Worm (Caenorhabditis elegans): Measurements from ENCODE around the gene K08B12.1.
A peak's percentile ranks its signal among the peaks of the same experiment; 100 is the strongest.

Gene K08B12.1

DNA sequence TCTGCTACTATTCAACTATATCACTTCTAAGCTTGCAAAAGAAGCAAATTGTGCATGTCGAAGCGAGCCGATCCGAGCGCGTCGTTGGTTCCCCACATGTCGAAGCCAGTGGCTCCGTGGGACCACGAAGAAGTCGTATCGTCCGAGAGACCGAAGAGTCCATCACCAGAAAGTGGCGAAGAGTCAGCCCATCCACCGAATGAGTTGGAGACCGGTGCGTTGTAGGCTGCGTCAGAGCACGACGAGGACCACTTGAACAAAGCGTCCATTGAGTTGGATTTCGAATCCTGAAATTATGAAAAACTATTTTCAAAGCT lies 35.2 kb upstream of the K08B12.1 start:
- TF ChIP-seq dao-5 (tag; optimal IDR thresholded peaks at IDR 0.05) = no peak

DNA sequence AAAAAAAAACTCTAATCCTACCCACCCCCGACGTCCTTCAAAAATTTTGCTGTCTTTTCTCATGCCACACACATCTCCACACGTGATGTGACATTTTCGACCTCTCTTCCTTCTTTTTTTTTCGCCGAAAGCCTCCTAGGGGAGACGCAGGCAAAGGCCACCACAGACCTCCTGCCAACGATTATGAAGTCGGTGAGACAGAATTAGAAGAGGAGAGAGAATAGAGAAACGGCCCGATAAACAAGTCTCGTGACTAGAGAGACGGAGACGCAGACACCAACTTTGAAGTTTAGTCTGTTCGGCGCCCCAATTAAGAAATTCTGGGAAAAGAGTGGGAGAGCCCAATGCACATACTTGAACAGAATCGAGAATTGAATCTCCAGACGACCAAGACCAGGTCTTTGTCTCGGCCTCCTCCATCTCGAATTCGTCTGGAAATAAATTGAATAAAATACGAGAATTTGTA lies 34.6 kb upstream of the K08B12.1 start:
- TF ChIP-seq him-1 (tag; optimal IDR thresholded peaks at IDR 0.05) = peak; percentile 94
- no peak for TF ChIP-seq dao-5 (tag; optimal IDR thresholded peaks at IDR 0.05)
- peak; percentile 54 for TF ChIP-seq W03F9.2 (tag; optimal IDR thresholded peaks at IDR 0.05)

DNA sequence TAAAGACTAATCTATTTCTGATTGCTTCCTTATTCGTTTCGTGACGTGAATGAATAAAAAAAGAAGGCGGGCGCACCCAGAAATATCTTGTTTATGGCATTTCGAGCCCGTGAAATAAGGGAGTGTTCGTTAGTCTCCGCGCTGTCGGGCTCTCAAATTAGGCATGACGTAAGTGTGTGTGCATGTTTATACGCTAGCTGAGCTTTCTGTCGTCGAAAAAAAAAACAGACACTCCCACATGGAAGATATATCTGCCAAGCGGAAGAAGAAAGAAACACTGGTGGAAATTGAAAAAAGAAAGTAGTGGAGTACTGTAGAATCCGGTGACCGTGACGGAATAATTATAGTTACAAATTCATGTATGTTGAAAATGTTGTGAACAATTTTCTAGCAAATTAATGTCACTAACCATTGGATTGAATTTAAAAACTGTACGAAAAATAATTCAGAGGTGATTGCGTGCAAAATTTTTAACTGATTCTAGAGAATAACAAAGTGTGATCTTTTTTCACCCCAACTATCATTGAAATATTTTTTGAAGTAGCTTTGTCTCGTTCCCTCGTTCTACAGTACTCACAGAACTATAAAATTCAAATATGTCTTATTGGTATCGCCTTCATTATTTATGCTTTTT lies 34.1 kb upstream of the K08B12.1 start:
- TF ChIP-seq him-1 (tag; optimal IDR thresholded peaks at IDR 0.05) = no peak
- TF ChIP-seq W03F9.2 (tag; optimal IDR thresholded peaks at IDR 0.05) = no peak
- TF ChIP-seq dao-5 (tag; optimal IDR thresholded peaks at IDR 0.05) = no peak

DNA sequence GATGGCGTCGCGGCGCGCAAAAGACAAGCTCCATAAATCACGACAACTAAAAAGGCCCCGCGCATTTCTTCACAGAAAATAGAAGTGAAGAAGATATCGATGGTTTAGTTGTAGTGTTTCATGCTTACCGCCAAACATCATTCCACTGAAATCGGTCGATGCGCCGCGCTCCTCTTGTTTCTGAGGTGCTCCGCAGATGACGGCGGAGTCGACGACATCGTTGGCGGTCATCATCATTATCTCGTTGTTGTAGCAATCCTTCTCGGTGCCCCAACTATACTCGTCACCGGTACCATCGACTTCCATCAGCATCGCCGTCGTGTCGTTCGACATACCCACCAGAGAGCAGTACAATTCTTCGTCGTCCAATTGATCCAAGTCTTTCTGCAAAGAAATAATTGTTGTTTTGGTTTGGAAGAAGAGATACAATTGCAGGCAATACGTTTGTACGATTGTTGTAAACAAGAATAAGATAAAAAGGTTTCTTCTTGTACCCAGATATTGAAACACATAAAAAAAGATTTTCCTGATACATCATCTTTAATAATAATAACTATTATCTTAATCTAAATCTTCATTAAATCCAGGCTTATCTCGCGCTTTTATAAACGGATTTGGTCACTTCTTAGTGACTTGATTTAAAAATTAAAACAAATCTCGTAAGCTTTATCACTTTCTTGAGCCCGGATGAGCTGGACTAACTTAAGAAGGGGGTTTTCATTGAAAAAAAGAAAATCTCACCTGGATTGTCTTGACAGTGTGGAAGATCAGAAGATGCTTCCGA lies 33.2 kb upstream of the K08B12.1 start:
- TF ChIP-seq him-1 (tag; optimal IDR thresholded peaks at IDR 0.05) = no peak
- TF ChIP-seq W03F9.2 (tag; optimal IDR thresholded peaks at IDR 0.05) = no peak
- TF ChIP-seq dao-5 (tag; optimal IDR thresholded peaks at IDR 0.05) = no peak

DNA sequence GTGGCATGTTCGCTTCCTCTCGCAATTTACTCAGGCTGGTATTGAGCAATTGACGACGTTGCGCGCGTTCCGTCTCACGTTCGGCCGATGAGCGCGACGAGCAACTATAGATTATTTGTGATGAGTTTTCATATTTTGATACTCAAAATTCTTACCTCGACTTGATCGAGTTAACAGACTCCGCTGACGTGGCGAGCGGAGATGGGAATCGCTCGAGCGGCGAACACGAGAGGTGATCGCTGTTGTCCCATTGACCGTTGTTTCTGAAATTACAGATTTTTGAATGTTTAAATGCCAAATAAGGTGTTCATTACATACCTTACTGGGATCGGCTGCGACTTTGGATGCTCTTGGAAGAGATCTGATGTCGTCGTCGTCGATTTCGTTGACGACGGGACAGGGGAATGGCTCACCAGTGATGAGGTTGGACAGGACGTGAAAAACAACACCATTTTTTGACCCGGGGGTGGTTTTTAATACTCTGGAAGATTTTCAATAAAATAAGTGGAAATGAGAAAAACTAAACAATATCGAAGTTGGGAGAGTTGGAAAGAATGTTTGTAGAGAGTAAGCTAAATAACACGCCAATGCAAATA lies 32.5 kb upstream of the K08B12.1 start, which contains the start of gene W06H8.6:
Gene W06H8.6 (minus strand): TSS at position 481 of the 596 bp plus-strand sequence.
- TF ChIP-seq dao-5 (tag; optimal IDR thresholded peaks at IDR 0.05) (no peak), him-1 (tag; optimal IDR thresholded peaks at IDR 0.05) (no peak), W03F9.2 (tag; optimal IDR thresholded peaks at IDR 0.05) (no peak)

DNA sequence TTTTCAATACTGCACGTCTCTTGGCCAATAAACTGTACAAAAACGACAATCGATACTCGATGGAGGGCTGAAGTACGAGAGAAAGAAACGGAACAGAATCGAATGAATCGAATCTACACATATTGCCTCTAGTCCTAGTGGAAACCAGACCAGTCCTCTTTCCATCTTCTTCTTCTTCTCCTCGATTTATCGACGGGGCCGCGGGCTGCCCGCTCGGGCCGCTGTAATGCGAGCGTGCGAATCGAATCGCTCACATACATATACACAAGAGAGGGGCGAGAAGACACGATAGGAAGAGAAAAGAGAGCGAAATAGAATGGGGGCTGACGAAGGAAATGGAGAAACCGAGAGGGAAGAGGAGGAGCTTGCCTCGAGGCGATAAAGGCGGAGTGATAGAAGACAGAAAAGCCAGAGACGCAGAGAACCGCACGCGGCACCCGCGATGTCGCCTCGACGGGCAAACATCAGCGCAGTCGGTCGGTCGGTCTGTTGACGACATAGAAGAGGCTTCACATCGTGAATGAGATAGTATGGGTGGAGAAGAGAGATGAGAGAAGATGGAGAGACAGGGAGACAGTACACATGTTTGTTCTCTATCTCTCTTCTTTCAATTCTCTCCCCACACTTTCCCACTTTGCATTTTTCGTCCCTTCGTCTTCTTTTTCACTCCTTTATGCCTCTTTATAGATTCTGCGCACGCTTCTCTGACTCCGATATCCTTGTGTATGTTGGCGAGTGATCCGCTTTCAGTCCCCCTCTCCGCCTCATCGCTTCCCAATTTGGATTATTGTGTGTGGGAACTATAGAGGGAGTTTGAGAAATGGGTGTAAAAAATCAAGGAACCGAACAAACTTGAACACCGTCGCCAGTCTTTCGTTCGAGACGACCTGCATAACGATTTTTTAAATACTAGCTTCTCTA lies 31.6 kb upstream of the K08B12.1 start:
- TF ChIP-seq W03F9.2 (tag; optimal IDR thresholded peaks at IDR 0.05) (peak; percentile 75), him-1 (tag; optimal IDR thresholded peaks at IDR 0.05) (peak; percentile 90), dao-5 (tag; optimal IDR thresholded peaks at IDR 0.05) (peak; percentile 5)

DNA sequence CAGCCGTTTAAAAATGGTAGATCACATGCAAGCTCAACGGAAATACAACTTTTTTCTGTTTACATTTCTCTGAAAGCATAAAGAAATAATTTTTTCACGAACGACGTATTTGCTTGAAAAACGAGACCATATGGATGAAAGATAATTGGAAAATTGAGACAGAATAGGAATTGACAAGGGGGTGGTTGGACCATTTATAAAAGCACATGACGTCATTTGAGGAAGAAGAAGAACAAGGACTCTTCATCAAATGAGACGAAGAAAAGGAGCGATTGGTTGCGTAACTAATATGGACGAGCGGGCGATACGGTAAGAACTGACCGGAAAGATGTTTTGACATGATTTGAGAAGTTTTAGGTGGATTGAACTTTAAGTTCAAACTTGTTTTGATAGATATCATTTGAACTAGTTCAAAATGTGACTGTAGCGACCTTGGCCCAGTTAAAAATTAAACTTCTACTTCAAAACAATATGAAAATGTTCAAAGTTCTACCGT lies 30.7 kb upstream of the K08B12.1 start:
- no peak for TF ChIP-seq W03F9.2 (tag; optimal IDR thresholded peaks at IDR 0.05)
- TF ChIP-seq him-1 (tag; optimal IDR thresholded peaks at IDR 0.05) = no peak
- no peak for TF ChIP-seq dao-5 (tag; optimal IDR thresholded peaks at IDR 0.05)

DNA sequence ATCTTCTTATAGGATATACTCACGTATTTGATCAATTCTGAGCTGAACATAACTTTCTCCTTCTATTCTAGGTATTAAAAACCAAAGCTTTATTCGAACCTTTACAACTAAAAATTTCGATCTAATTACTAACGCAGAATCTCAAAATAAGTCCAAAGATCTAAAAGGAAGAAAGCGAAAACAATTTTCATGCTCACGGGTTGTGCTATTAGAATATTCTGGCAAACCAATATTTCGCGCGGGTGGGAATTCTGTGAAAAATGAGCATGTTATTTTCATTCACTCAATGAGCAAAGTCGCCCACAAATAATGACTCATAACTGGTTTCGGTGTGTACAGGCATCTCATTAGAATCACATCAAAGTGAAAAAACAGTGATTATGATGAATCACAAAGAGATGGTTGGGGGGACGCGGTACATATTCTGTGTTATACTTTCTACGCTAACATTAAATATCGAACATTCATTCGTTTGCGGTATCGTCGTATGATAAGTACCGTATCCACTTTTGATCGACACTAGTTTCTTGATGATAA lies 30.2 kb upstream of the K08B12.1 start:
- TF ChIP-seq W03F9.2 (tag; optimal IDR thresholded peaks at IDR 0.05) = no peak
- no peak for TF ChIP-seq dao-5 (tag; optimal IDR thresholded peaks at IDR 0.05)
- TF ChIP-seq him-1 (tag; optimal IDR thresholded peaks at IDR 0.05) = no peak

DNA sequence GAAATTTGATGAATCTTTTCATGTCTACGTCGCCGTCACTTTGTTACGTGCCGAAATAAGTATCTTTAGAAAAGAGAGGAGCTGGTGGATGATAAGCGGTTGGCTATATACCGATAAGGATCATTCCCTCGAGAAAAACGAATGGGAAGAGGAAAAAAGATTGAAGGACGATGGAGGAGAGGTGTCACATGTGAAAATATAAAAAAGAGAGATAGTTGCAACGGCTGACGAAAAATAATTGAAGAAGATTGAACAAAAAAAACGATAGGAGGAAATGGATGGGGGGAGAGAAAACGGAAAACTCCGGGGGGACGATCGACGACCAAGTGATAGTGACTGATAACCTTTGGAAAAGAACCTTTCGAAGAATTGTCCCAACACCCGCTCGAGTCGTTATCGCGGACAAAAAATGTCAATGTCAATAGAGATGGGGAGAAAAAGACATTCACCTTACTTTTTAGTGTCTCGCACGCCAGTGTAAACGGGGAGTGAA lies 29.7 kb upstream of the K08B12.1 start:
- no peak for TF ChIP-seq him-1 (tag; optimal IDR thresholded peaks at IDR 0.05)
- no peak for TF ChIP-seq dao-5 (tag; optimal IDR thresholded peaks at IDR 0.05)
- no peak for TF ChIP-seq W03F9.2 (tag; optimal IDR thresholded peaks at IDR 0.05)

DNA sequence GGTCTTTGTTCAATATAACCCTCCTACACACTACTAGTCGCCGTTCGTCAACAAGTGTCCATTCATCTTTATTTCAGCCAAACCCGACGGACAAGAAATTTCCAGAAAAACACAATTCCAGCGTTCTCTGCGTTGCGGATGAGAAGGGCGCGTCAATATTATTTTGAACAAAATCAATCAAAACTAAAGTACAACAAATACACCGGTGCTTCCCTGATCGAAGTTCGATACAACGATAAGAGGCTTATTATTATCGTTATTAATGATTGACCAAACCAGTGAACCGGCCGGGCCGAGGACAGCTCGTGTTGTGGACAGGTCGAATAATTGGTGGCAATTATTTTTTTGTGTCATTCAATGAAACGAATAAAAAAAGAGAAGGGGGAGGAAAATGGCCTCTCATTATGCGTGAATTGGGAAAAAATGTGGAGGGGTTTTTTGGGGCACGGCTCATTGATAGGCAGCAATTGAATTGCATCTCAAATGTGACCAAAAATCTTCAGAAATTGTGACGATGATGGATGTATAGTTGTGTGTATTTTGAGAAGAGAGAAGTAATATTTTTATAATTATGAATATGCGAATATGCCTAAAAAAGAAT lies 28.4 kb upstream of the K08B12.1 start:
- TF ChIP-seq dao-5 (tag; optimal IDR thresholded peaks at IDR 0.05) (no peak), W03F9.2 (tag; optimal IDR thresholded peaks at IDR 0.05) (no peak), him-1 (tag; optimal IDR thresholded peaks at IDR 0.05) (no peak)

DNA sequence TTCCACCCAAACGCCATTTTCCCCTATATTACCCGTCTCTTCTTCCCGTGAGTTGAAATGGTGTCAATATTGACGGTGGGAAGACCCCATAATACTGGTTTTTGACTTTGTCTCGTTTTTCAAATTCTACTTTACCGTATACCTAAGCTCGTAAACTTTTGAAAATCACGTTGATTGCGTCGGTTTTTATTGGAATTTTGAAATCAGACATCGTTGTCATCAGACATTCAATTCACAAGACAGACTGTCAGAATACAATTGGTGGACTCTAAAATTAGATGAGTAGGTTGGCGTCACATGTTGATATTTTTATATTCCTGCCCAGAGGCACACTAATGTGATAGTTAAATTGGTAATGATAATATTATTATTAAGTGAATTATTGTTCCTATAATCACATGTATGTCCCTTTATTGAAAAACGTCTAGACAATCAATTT lies 27.2 kb upstream of the K08B12.1 start:
- TF ChIP-seq W03F9.2 (tag; optimal IDR thresholded peaks at IDR 0.05) = no peak
- no peak for TF ChIP-seq dao-5 (tag; optimal IDR thresholded peaks at IDR 0.05)
- TF ChIP-seq him-1 (tag; optimal IDR thresholded peaks at IDR 0.05) = no peak

DNA sequence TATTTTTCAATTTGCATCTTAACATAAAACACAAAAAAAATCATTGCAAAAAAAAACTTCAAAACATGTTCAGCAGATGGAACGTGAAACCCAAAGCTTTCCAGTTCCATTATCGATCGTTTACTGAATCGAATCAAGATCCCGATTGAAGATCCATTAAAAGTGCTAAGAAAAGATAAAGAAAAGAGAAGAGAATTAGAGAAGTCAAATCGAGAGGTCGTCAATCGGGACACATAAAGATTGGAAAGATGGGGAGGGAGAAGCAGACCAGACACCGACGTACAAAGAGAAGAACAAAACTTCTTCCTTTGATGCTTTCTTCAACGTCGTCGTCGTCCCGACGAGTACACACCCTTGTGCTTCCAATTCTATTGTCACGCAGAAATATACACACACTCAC lies 26.3 kb upstream of the K08B12.1 start:
- peak; percentile 10 for TF ChIP-seq him-1 (tag; optimal IDR thresholded peaks at IDR 0.05)
- no peak for TF ChIP-seq dao-5 (tag; optimal IDR thresholded peaks at IDR 0.05)

All from whole organism, L4/young adult.